Fruit fly (Drosophila melanogaster): ENCODE results near the gene CG2931.

dm6 chr3R:5524804-5525203 lies 43.6 kb downstream of the CG2931 start:
- TF ChIP-seq Rel (GFP tag; optimal IDR thresholded peaks at IDR 0.05) (no peak), Rel (tag; optimal IDR thresholded peaks at IDR 0.05) (no peak), GATAd (GFP tag; optimal IDR thresholded peaks at IDR 0.05) (no peak), OdsH (GFP tag; optimal IDR thresholded peaks at IDR 0.05) (no peak), br (GFP tag; optimal IDR thresholded peaks at IDR 0.05) (no peak), Hr83 (GFP tag; optimal IDR thresholded peaks at IDR 0.05; ENCODE audit: poor library complexity, severe bottlenecking) (no peak)
